Fruit fly (Drosophila melanogaster) whole organism, pupa: ENCODE data around the gene CatB.

Experiments used
- CG8159 ChIP-seq: fragments of 200-800 bp; sonication (Bioruptor generic); optimal IDR thresholded peaks from 3 replicates; lab custom pipeline; 2018; ENCODE audit warnings: missing biosample characterization, mild to moderate bottlenecking, missing genetic modification characterization, moderate library complexity
- CG8301 ChIP-seq: fragments of 200-800 bp; sonication (Bioruptor generic); optimal IDR thresholded peaks from 2 replicates; lab custom pipeline; 2018; ENCODE audit warnings: missing biosample characterization, mild to moderate bottlenecking, missing genetic modification characterization
- CG9948 ChIP-seq: fragments of 200-800 bp; sonication (Bioruptor generic); optimal IDR thresholded peaks from 2 replicates; lab custom pipeline; 2018; ENCODE audit warnings: missing biosample characterization, mild to moderate bottlenecking, missing genetic modification characterization, moderate library complexity
- D1 ChIP-seq: fragments of 200-800 bp; sonication (Bioruptor generic); optimal IDR thresholded peaks from 2 replicates; lab custom pipeline; 2018; ENCODE audit warnings: missing biosample characterization, mild to moderate bottlenecking, missing genetic modification characterization, moderate library complexity
- EcR ChIP-seq: fragments of 200-800 bp; sonication (Bioruptor generic); optimal IDR thresholded peaks from 3 replicates; lab custom pipeline; 2019; ENCODE audit warnings: missing biosample characterization, missing genetic modification characterization, mild to moderate bottlenecking, moderate library complexity, missing genetic modification reagents
- Ets98B ChIP-seq: fragments of 200-800 bp; sonication (Bioruptor generic); IDR thresholded peaks from 2 replicates; pipeline ENCODE4 v1.3.6; 2022; ENCODE audit warnings: missing biosample characterization, missing genetic modification characterization
- Pif1A ChIP-seq: fragments of 200-800 bp; sonication (Bioruptor generic); optimal IDR thresholded peaks from 3 replicates; lab custom pipeline; 2016; ENCODE audit warnings: missing biosample characterization, missing genetic modification characterization
- Snoo ChIP-seq: fragments of 200-800 bp; sonication (Bioruptor generic); optimal IDR thresholded peaks from 3 replicates; lab custom pipeline; 2017; ENCODE audit warnings: missing biosample characterization, mild to moderate bottlenecking, missing genetic modification characterization, inconsistent platforms
- gl ChIP-seq: fragments of 200-800 bp; sonication (Bioruptor generic); optimal IDR thresholded peaks from 2 replicates; lab custom pipeline; 2018; ENCODE audit warnings: missing biosample characterization, mild to moderate bottlenecking, missing genetic modification characterization

dm6 chr2L:8685668-8686306 lies 19.6 kb upstream of the CatB start, which contains the start of the genes PrBP and Trs23:
- TF ChIP-seq CG8159 (tag; lab: Kevin White, UChicago): no peak
- TF ChIP-seq EcR (GFP tag; lab: Kevin White, UChicago): no peak
- no peak for TF ChIP-seq gl (tag; lab: Kevin White, UChicago)
- no peak for TF ChIP-seq CG8301
- no peak for TF ChIP-seq D1
- no peak; the same call in 1 of the 2 replicates for TF ChIP-seq Ets98B
- TF ChIP-seq Pif1A (GFP tag; lab: Kevin White, UChicago): no peak
- no peak for TF ChIP-seq Snoo (tag; lab: Kevin White, UChicago)
- TF ChIP-seq CG9948 (tag; lab: Kevin White, UChicago): no peak
